Fruit fly (Drosophila melanogaster) whole organism, prepupa: ENCODE results near the gene alpha4GT2.
A peak's percentile ranks its signal among the peaks of the same experiment; 100 is the strongest.

Experiments
- Blimp-1 ChIP-seq: fragments of 200-800 bp; sonication (Bioruptor generic); optimal IDR thresholded peaks from 3 replicates; lab custom pipeline; 2017; ENCODE audit warnings: missing biosample characterization, missing genetic modification characterization, mild to moderate bottlenecking, moderate library complexity, missing genetic modification reagents
- CG10631 ChIP-seq: fragments of 200-800 bp; sonication (Bioruptor generic); optimal IDR thresholded peaks from 2 replicates; lab custom pipeline; 2016; ENCODE audit warnings: missing biosample characterization, missing genetic modification characterization
- CG11294 ChIP-seq: fragments of 200-800 bp; sonication (Bioruptor generic); IDR thresholded peaks from 2 replicates; pipeline ENCODE4 v1.3.6; 2022; ENCODE audit warnings: missing biosample characterization, missing genetic modification characterization
- CG11762 ChIP-seq: fragments of 200-800 bp; sonication (Bioruptor generic); optimal IDR thresholded peaks from 3 replicates; lab custom pipeline; 2016; ENCODE audit warnings: missing biosample characterization, missing genetic modification characterization; ENCODE audit not compliant: insufficient read depth
- CG15336 ChIP-seq: fragments of 200-800 bp; sonication (Bioruptor generic); IDR thresholded peaks from 2 replicates; pipeline ENCODE4 v1.3.6; 2022; ENCODE audit warnings: missing biosample characterization, missing genetic modification characterization
- CG16779 ChIP-seq: fragments of 200-800 bp; sonication (Bioruptor generic); optimal IDR thresholded peaks from 3 replicates; lab custom pipeline; 2017; ENCODE audit warnings: missing biosample characterization, mild to moderate bottlenecking, missing genetic modification characterization
- CG3032 ChIP-seq: fragments of 200-800 bp; optimal IDR thresholded peaks from 2 replicates; lab custom pipeline; 2019; ENCODE audit warnings: missing biosample characterization, mild to moderate bottlenecking, missing genetic modification characterization, moderate library complexity
- CG32006 ChIP-seq: fragments of 200-800 bp; sonication (Bioruptor generic); optimal IDR thresholded peaks from 3 replicates; lab custom pipeline; 2017; ENCODE audit warnings: missing biosample characterization, mild to moderate bottlenecking, missing genetic modification characterization
- CG34406 ChIP-seq: fragments of 200-800 bp; sonication (Bioruptor generic); optimal IDR thresholded peaks from 3 replicates; lab custom pipeline; 2016; ENCODE audit warnings: missing biosample characterization, missing genetic modification characterization
- CG4318 ChIP-seq: fragments of 200-800 bp; sonication (Bioruptor generic); optimal IDR thresholded peaks from 3 replicates; lab custom pipeline; 2017; ENCODE audit warnings: missing biosample characterization, mild to moderate bottlenecking, missing genetic modification characterization
- CG6276 ChIP-seq: fragments of 200-800 bp; sonication (Bioruptor generic); optimal IDR thresholded peaks from 2 replicates; lab custom pipeline; 2017; ENCODE audit warnings: missing biosample characterization, mild to moderate bottlenecking, missing genetic modification characterization
- CG6854 ChIP-seq: fragments of 200-800 bp; sonication (Bioruptor generic); optimal IDR thresholded peaks from 2 replicates; lab custom pipeline; 2017; ENCODE audit warnings: missing biosample characterization, mild to moderate bottlenecking, missing genetic modification characterization
- CG7368 ChIP-seq: fragments of 200-800 bp; sonication (Bioruptor generic); optimal IDR thresholded peaks from 3 replicates; lab custom pipeline; 2016; ENCODE audit warnings: missing biosample characterization, missing genetic modification characterization
- CG8119 ChIP-seq: fragments of 200-800 bp; sonication (Bioruptor generic); IDR thresholded peaks from 3 replicates; pipeline ENCODE4 v1.3.6; 2022; ENCODE audit warnings: missing biosample characterization, missing genetic modification characterization
- CG8319 ChIP-seq: fragments of 200-800 bp; sonication (Bioruptor generic); optimal IDR thresholded peaks from 3 replicates; lab custom pipeline; 2016; ENCODE audit warnings: missing biosample characterization, missing genetic modification characterization
- CG8632 ChIP-seq: fragments of 200-800 bp; sonication (Bioruptor generic); optimal IDR thresholded peaks from 3 replicates; lab custom pipeline; 2016; ENCODE audit warnings: missing biosample characterization, missing genetic modification characterization
- CG9139 ChIP-seq: fragments of 200-800 bp; sonication (Bioruptor generic); optimal IDR thresholded peaks from 3 replicates; lab custom pipeline; 2017; ENCODE audit warnings: missing biosample characterization, mild to moderate bottlenecking, missing genetic modification characterization
- Eip75B ChIP-seq: fragments of 200-800 bp; sonication (Bioruptor generic); optimal IDR thresholded peaks from 3 replicates; lab custom pipeline; 2016; ENCODE audit warnings: missing biosample characterization, missing genetic modification characterization
- Eip78C ChIP-seq: fragments of 200-800 bp; sonication (Bioruptor generic); peaks from one replicate; lab custom pipeline; 2016; ENCODE audit warnings: missing biosample characterization, missing genetic modification characterization
- Eip93F ChIP-seq: fragments of 200-800 bp; sonication (Bioruptor generic); optimal IDR thresholded peaks from 2 replicates; lab custom pipeline; 2016; ENCODE audit warnings: missing biosample characterization, mild to moderate bottlenecking, missing genetic modification characterization
- Ets96B ChIP-seq: fragments of 200-800 bp; optimal IDR thresholded peaks from 2 replicates; lab custom pipeline; 2019; ENCODE audit warnings: missing biosample characterization, mild to moderate bottlenecking, missing genetic modification characterization, moderate library complexity
- Hr38 ChIP-seq: sonication (Bioruptor generic); optimal IDR thresholded peaks from 2 replicates; lab custom pipeline; 2016; ENCODE audit warnings: missing biosample characterization, missing genetic modification characterization
- Hr39 ChIP-seq: fragments of 200-800 bp; sonication (Bioruptor generic); optimal IDR thresholded peaks from 2 replicates; lab custom pipeline; 2016; ENCODE audit warnings: missing biosample characterization, missing genetic modification characterization
- Hr4 ChIP-seq: fragments of 200-800 bp; sonication (Bioruptor generic); optimal IDR thresholded peaks from 3 replicates; lab custom pipeline; 2016; ENCODE audit warnings: missing biosample characterization, missing genetic modification characterization
- Lpt ChIP-seq: fragments of 200-800 bp; sonication (Bioruptor generic); optimal IDR thresholded peaks from 3 replicates; lab custom pipeline; 2016; ENCODE audit warnings: missing biosample characterization, missing genetic modification characterization
- Met ChIP-seq: fragments of 200-800 bp; sonication (Bioruptor generic); optimal IDR thresholded peaks from 3 replicates; lab custom pipeline; 2016; ENCODE audit warnings: missing biosample characterization, missing genetic modification characterization
- Smox ChIP-seq: fragments of 200-800 bp; sonication (Bioruptor generic); optimal IDR thresholded peaks from 3 replicates; lab custom pipeline; 2016; ENCODE audit warnings: missing biosample characterization, missing genetic modification characterization
- Sox14 ChIP-seq: fragments of 200-800 bp; sonication (Bioruptor generic); optimal IDR thresholded peaks from 3 replicates; lab custom pipeline; 2016; ENCODE audit warnings: missing biosample characterization, missing genetic modification characterization
- achi ChIP-seq: fragments of 200-800 bp; sonication (Bioruptor generic); optimal IDR thresholded peaks from 3 replicates; lab custom pipeline; 2016; ENCODE audit warnings: missing biosample characterization, missing genetic modification characterization
- acj6 ChIP-seq: fragments of 200-800 bp; sonication (Bioruptor generic); optimal IDR thresholded peaks from 3 replicates; lab custom pipeline; 2016; ENCODE audit warnings: missing biosample characterization, missing genetic modification characterization
- cyc ChIP-seq: fragments of 200-800 bp; sonication (Bioruptor generic); optimal IDR thresholded peaks from 3 replicates; lab custom pipeline; 2016; ENCODE audit warnings: missing biosample characterization, missing genetic modification characterization
- dac ChIP-seq: fragments of 200-800 bp; sonication (Bioruptor generic); optimal IDR thresholded peaks from 2 replicates; lab custom pipeline; 2017; ENCODE audit warnings: missing biosample characterization, mild to moderate bottlenecking, missing genetic modification characterization
- dsx ChIP-seq: fragments of 200-800 bp; optimal IDR thresholded peaks from 3 replicates; lab custom pipeline; 2019; ENCODE audit warnings: missing biosample characterization, mild to moderate bottlenecking, missing genetic modification characterization, moderate library complexity; ENCODE audit not compliant: poor library complexity, severe bottlenecking
- eg ChIP-seq: fragments of 200-800 bp; sonication (Bioruptor generic); IDR thresholded peaks from 3 replicates; pipeline ENCODE4 v1.3.6; 2022; ENCODE audit warnings: missing biosample characterization, missing genetic modification characterization
- fd85E ChIP-seq: fragments of 200-800 bp; sonication (Bioruptor generic); optimal IDR thresholded peaks from 3 replicates; lab custom pipeline; 2016; ENCODE audit warnings: missing biosample characterization, missing genetic modification characterization
- fkh ChIP-seq: fragments of 200-800 bp; sonication (Bioruptor generic); optimal IDR thresholded peaks from 3 replicates; lab custom pipeline; 2017; ENCODE audit warnings: missing biosample characterization, mild to moderate bottlenecking, missing genetic modification characterization, moderate library complexity
- lz ChIP-seq: fragments of 200-800 bp; sonication (Bioruptor generic); optimal IDR thresholded peaks from 3 replicates; lab custom pipeline; 2016; ENCODE audit warnings: missing biosample characterization, missing genetic modification characterization
- net ChIP-seq: fragments of 200-800 bp; sonication (Bioruptor generic); optimal IDR thresholded peaks from 3 replicates; lab custom pipeline; 2016; ENCODE audit warnings: missing biosample characterization, missing genetic modification characterization
- pdm3 ChIP-seq: fragments of 200-800 bp; sonication (Bioruptor generic); optimal IDR thresholded peaks from 3 replicates; lab custom pipeline; 2016; ENCODE audit warnings: missing biosample characterization, missing genetic modification characterization
- salr ChIP-seq, 2 experiments: fragments of 200-800 bp; sonication (Bioruptor generic); optimal IDR thresholded peaks; 3 replicates each; lab custom pipeline; 2016 to 2018; ENCODE audit warnings: missing biosample characterization in 2 of 2, missing genetic modification characterization in 2 of 2, mild to moderate bottlenecking in 1 of 2
- ss ChIP-seq, 2 experiments: fragments of 200-800 bp; sonication (Bioruptor generic); optimal IDR thresholded peaks; 2 replicates in 1 of 2; 3 replicates in 1 of 2; lab custom pipeline; 2017 to 2018; ENCODE audit warnings: mild to moderate bottlenecking in 2 of 2, missing biosample characterization in 2 of 2, missing genetic modification characterization in 2 of 2, moderate library complexity in 1 of 2
- topi ChIP-seq: fragments of 200-800 bp; sonication (Bioruptor generic); optimal IDR thresholded peaks from 3 replicates; lab custom pipeline; 2016; ENCODE audit warnings: missing biosample characterization, missing genetic modification characterization
- vri ChIP-seq: fragments of 200-800 bp; sonication (Bioruptor generic); optimal IDR thresholded peaks from 3 replicates; lab custom pipeline; 2016; ENCODE audit warnings: missing biosample characterization, mild to moderate bottlenecking, missing genetic modification characterization

Gene alpha4GT2

DNA sequence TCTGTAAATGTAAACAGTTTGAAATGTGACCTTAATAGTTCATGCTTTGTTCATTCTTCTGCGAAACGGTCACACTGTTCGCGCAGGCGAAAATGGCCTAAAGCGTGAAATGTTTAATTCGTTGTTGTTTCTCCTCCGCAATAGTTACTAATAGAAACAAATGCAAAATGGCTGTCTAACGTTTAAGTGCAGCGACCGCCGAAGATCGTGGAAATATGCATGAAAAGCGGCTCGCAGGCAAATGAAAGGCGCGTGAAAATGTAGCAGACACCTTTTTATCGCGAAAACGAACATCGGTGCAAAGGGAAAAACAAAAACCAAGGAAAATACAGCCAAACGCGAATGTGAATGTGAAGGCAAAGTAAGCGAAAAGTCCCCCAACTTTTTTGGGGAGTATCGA is 49.9 kb downstream of the alpha4GT2 start, which contains the start of gene SppL:
Gene SppL, plus strand, starts transcription at position 70 of the 400 bp plus-strand sequence.
- TF ChIP-seq CG6854 (GFP tag; lab: Kevin White, UChicago) (peak; percentile 18), Hr39 (GFP tag; lab: Kevin White, UChicago) (no peak), Sox14 (GFP tag; lab: Kevin White, UChicago) (peak; percentile 73), CG15336 (GFP tag; lab: Robert Waterston, UW) (no peak), fkh (peak; percentile 83)

DNA sequence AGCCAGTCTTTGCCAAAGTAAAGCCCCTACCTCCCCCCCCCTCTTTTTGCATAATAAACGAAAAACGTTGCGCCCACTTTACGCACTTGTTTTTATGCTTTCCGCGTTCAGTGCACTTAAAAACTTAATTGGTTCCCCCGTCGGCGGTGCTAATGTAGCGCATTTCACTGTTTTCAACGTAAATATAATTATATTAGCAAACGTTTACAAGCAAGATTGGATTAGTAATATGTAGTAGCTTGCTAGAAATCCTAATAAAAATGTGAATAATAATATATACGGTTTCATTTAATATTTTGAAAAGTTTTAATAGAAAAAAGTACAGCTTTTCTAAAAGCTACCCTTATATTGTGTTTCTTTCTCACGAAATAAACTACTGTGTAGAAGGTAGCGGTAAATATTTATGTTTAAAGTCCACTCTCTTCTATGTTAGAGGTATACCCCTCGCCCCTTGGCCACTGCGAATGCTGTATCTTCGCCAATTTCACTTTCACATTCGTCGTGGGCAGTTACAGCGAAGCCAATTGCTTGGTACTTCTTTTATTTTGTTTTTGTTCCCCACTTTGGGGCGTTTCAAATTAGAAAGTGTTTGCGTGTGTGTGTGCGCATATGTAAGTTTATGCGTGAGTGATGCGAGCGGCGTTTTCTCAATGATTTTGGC is 50.7 kb downstream of the alpha4GT2 start:
- TF ChIP-seq acj6 (no peak), Met (no peak), CG4318 (GFP tag; lab: Kevin White, UChicago) (peak; percentile 39), CG6276 (peak; percentile 50), Hr38 (GFP tag; lab: Kevin White, UChicago) (no peak), CG16779 (tag; lab: Kevin White, UChicago) (no peak), CG8119 (GFP tag; lab: Robert Waterston, UW) (peak; percentile 45; the same call in 2 of the 3 replicates), achi (peak; percentile 8), lz (no peak), CG7368 (GFP tag; lab: Kevin White, UChicago) (no peak), Eip75B (no peak), CG3032 (tag; lab: Kevin White, UChicago) (no peak), salr (GFP tag; optimal IDR thresholded peaks at IDR 0.05; lab: Kevin White, UChicago) (peak in 1 of 2 experiments; percentile 3), Ets96B (no peak), topi (GFP tag; lab: Kevin White, UChicago) (no peak), Lpt (GFP tag; lab: Kevin White, UChicago) (no peak), Eip78C (GFP tag; lab: Kevin White, UChicago) (peak; percentile 58), Hr4 (GFP tag; lab: Kevin White, UChicago) (peak; percentile 47), ss (GFP tag; optimal IDR thresholded peaks at IDR 0.05; lab: Kevin White, UChicago) (no peak), CG6854 (GFP tag; lab: Kevin White, UChicago) (no peak), eg (GFP tag; lab: Robert Waterston, UW) (no peak; the same call in 2 of the 3 replicates), CG32006 (peak; percentile 70), CG8632 (GFP tag; lab: Kevin White, UChicago) (no peak)

DNA sequence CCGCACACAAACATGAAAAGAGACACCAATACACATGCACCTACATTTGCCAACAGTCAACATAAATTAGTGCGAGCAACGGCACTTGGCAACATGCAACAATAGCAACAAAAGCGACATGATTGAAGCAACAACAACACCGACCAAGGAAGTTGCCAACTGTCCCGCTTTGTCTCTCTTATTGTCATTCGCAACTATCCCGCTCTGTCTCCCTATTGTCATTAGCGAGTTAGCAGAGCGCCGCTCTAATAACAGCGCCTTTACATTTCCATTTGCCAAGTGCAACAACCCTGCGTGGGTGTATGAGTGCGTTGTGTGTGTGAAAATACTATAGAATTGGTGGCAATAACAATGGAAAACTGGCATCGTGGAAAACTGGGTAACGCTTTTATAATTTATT is 51.8 kb downstream of the alpha4GT2 start:
- TF ChIP-seq salr (GFP tag; optimal IDR thresholded peaks at IDR 0.05; lab: Kevin White, UChicago) (no peak), acj6 (no peak), fkh (peak; percentile 6), pdm3 (GFP tag; lab: Kevin White, UChicago) (no peak)

DNA sequence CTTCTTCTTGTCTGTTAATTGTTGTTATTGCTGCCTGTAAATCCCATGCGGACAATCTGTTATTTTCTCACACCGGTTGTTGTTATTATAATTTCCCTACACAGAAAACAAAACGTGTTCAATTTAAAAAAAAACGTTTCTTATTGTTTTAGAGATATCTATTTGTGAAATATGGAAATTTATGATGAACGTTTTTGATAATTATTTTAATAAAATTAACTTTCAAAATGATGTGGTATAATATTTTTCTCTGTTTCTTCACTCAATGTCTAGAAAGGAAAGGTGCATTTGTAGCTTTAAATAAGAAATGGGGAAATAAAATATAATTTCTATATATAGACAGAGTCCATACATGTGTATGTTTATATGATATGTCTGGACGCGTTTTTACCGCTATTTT is 52.3 kb downstream of the alpha4GT2 start:
- TF ChIP-seq cyc (GFP tag; lab: Kevin White, UChicago) (peak; percentile 31), CG34406 (GFP tag; lab: Kevin White, UChicago) (no peak), fkh (no peak), eg (GFP tag; lab: Robert Waterston, UW) (peak; percentile 77), CG4318 (GFP tag; lab: Kevin White, UChicago) (no peak), CG8319 (GFP tag; lab: Kevin White, UChicago) (no peak), CG7368 (GFP tag; lab: Kevin White, UChicago) (no peak), CG3032 (tag; lab: Kevin White, UChicago) (peak; percentile 26), Blimp-1 (GFP tag; lab: Kevin White, UChicago) (no peak), dac (GFP tag; lab: Kevin White, UChicago) (no peak), salr (GFP tag; optimal IDR thresholded peaks at IDR 0.05; lab: Kevin White, UChicago) (peak in 1 of 2 experiments; percentile 64), Smox (GFP tag; lab: Kevin White, UChicago) (peak; percentile 39), fd85E (GFP tag; lab: Kevin White, UChicago) (no peak), net (peak; percentile 56), CG11762 (peak; percentile 25), Met (peak; percentile 55), CG10631 (GFP tag; lab: Kevin White, UChicago) (no peak), Eip75B (peak; percentile 11), CG11294 (no peak), Hr38 (GFP tag; lab: Kevin White, UChicago) (no peak), dsx (GFP tag; lab: Kevin White, UChicago) (no peak), topi (GFP tag; lab: Kevin White, UChicago) (peak; percentile 44), vri (GFP tag; lab: Kevin White, UChicago) (no peak), pdm3 (GFP tag; lab: Kevin White, UChicago) (no peak), Hr4 (GFP tag; lab: Kevin White, UChicago) (peak; percentile 50), lz (peak; percentile 25), CG9139 (GFP tag; lab: Kevin White, UChicago) (no peak), CG16779 (tag; lab: Kevin White, UChicago) (no peak), Sox14 (GFP tag; lab: Kevin White, UChicago) (peak; percentile 17), CG8119 (GFP tag; lab: Robert Waterston, UW) (peak; percentile 79), Eip93F (GFP tag; lab: Kevin White, UChicago) (no peak)
